Fruit fly (Drosophila melanogaster): Measurements from ENCODE around the gene CG5262.

dm6 chr3L:20410780-20411179 lies 19.5 kb downstream of the CG5262 start:
- TF ChIP-seq CG32121 (GFP tag; IDR thresholded peaks at IDR 0.05) (no peak), CG12605 (GFP tag; IDR thresholded peaks at IDR 0.05) (no peak), CG8301 (tag; optimal IDR thresholded peaks at IDR 0.05) (no peak), Snoo (tag; optimal IDR thresholded peaks at IDR 0.05) (no peak), Pif1A (GFP tag; optimal IDR thresholded peaks at IDR 0.05) (no peak), CG4496 (GFP tag; IDR thresholded peaks at IDR 0.05) (no peak), EcR (GFP tag; optimal IDR thresholded peaks at IDR 0.05) (no peak)
